Worm (Caenorhabditis elegans) whole organism, L4 larva: Measurements from ENCODE around the gene T16G1.4.

Experiments
- D1046.2 ChIP-seq: fragments of 200-800 bp; sonication (Bioruptor generic); IDR thresholded peaks from 2 replicates; pipeline ENCODE4 v1.3.6; 2022; ENCODE audit warnings: missing genetic modification characterization, missing compliant biosample characterization
- F49E8.2 ChIP-seq: sonication (generic microtip); optimal IDR thresholded peaks from 2 replicates; lab custom pipeline; 2016; ENCODE audit warnings: missing compliant biosample characterization, mild to moderate bottlenecking, missing genetic modification characterization, borderline replicate concordance
- R02D3.7 ChIP-seq: fragments of 150-350 bp; sonication (generic microtip); optimal IDR thresholded peaks from 3 replicates; lab custom pipeline; 2014; ENCODE audit warnings: missing biosample characterization, missing genetic modification characterization
- T20F7.1 ChIP-seq: fragments of 200-800 bp; sonication (Bioruptor generic); optimal IDR thresholded peaks from 2 replicates; lab custom pipeline; 2018; ENCODE audit warnings: mild to moderate bottlenecking, missing genetic modification characterization, missing compliant biosample characterization
- Y105C5A.15 ChIP-seq: fragments of 200-800 bp; sonication (Bioruptor generic); IDR thresholded peaks from 2 replicates; pipeline ENCODE4 v1.3.6; 2022; ENCODE audit warnings: missing genetic modification characterization, missing compliant biosample characterization
- Y48G9A.11 ChIP-seq: fragments of 200-800 bp; sonication (Bioruptor generic); IDR thresholded peaks from 2 replicates; pipeline ENCODE4 v1.3.6; 2022; ENCODE audit warnings: missing genetic modification reagents, missing genetic modification characterization, missing compliant biosample characterization
- Y5F2A.4 ChIP-seq: fragments of 200-800 bp; sonication (Bioruptor generic); optimal IDR thresholded peaks from 2 replicates; lab custom pipeline; 2018; ENCODE audit warnings: mild to moderate bottlenecking, missing genetic modification characterization, missing compliant biosample characterization
- Y75B8A.6 ChIP-seq: fragments of 200-800 bp; sonication (Bioruptor generic); IDR thresholded peaks from 2 replicates; pipeline ENCODE4 v1.3.6; 2022; ENCODE audit warnings: missing genetic modification reagents, missing genetic modification characterization, missing compliant biosample characterization
- ZK546.5 ChIP-seq, 2 experiments: sonication (generic microtip); optimal IDR thresholded peaks; 2 replicates each; lab custom pipeline; 2017; ENCODE audit warnings: missing biosample characterization in 2 of 2, missing genetic modification characterization in 2 of 2
- ama-1 ChIP-seq: fragments of 150-350 bp; optimal IDR thresholded peaks from 2 replicates; lab custom pipeline; 2014; ENCODE audit warnings: inconsistent platforms, mixed read lengths
- arid-1 ChIP-seq: fragments of 200-800 bp; sonication (Bioruptor generic); conservative IDR thresholded peaks from 2 replicates; pipeline ENCODE4 v1.3.6; 2022; ENCODE audit warnings: missing genetic modification reagents, missing genetic modification characterization, missing compliant biosample characterization
- attf-4 ChIP-seq: sonication (generic microtip); optimal IDR thresholded peaks from 3 replicates; lab custom pipeline; 2017; ENCODE audit warnings: missing biosample characterization, missing genetic modification characterization
- ceh-32 ChIP-seq: sonication (generic microtip); optimal IDR thresholded peaks from 2 replicates; lab custom pipeline; 2016; ENCODE audit warnings: mild to moderate bottlenecking, missing genetic modification characterization, missing compliant biosample characterization; ENCODE audit not compliant: poor library complexity
- ceh-44 ChIP-seq: fragments of 200-800 bp; sonication (Bioruptor generic); IDR thresholded peaks from 2 replicates; pipeline ENCODE4 v1.3.6; 2022; ENCODE audit warnings: missing genetic modification reagents, missing genetic modification characterization, missing compliant biosample characterization
- ceh-82 ChIP-seq: sonication (generic microtip); optimal IDR thresholded peaks from 2 replicates; lab custom pipeline; 2017; ENCODE audit warnings: missing biosample characterization, missing genetic modification characterization
- ctbp-1 ChIP-seq: fragments of 200-800 bp; sonication (Bioruptor generic); IDR thresholded peaks from 2 replicates; pipeline ENCODE4 v1.3.6; 2022; ENCODE audit warnings: missing genetic modification reagents, missing genetic modification characterization, missing compliant biosample characterization
- daf-12 ChIP-seq: fragments of 150-350 bp; optimal IDR thresholded peaks from 2 replicates; lab custom pipeline; 2014; ENCODE audit warnings: missing biosample characterization, missing genetic modification reagents, missing genetic modification characterization
- daf-19 ChIP-seq: fragments of 200-800 bp; sonication (Bioruptor generic); conservative IDR thresholded peaks from 2 replicates; pipeline ENCODE4 v1.3.6; 2022; ENCODE audit warnings: missing genetic modification characterization, missing compliant biosample characterization
- dmd-9 ChIP-seq: fragments of 200-800 bp; sonication (Bioruptor generic); IDR thresholded peaks from 2 replicates; pipeline ENCODE4 v1.3.6; 2022; ENCODE audit warnings: missing genetic modification reagents, missing genetic modification characterization, missing compliant biosample characterization
- dpl-1 ChIP-seq: fragments of 150-350 bp; optimal IDR thresholded peaks from 2 replicates; lab custom pipeline; 2014; ENCODE audit warnings: missing biosample characterization, missing genetic modification reagents, missing genetic modification characterization
- fos-1 ChIP-seq: fragments of 150-350 bp; optimal IDR thresholded peaks from 2 replicates; lab custom pipeline; 2014; ENCODE audit warnings: missing biosample characterization, missing genetic modification characterization
- hif-1 ChIP-seq, 2 experiments: sonication (generic microtip); optimal IDR thresholded peaks; 2 replicates each; lab custom pipeline; 2016 to 2017; ENCODE audit warnings: missing compliant biosample characterization in 2 of 2, missing genetic modification characterization in 2 of 2, missing genetic modification reagents in 2 of 2, missing genotype in 2 of 2, mild to moderate bottlenecking in 1 of 2
- hlh-30 ChIP-seq: sonication (generic microtip); optimal IDR thresholded peaks from 2 replicates; lab custom pipeline; 2017; ENCODE audit warnings: antibody characterized with exemption, mild to moderate bottlenecking, missing genetic modification characterization, missing compliant biosample characterization; ENCODE audit not compliant: insufficient read depth
- jun-1 ChIP-seq: fragments of 150-350 bp; optimal IDR thresholded peaks from 2 replicates; lab custom pipeline; 2014; ENCODE audit warnings: missing biosample characterization, missing genetic modification reagents, missing genetic modification characterization
- lim-7 ChIP-seq: fragments of 200-800 bp; sonication (Bioruptor generic); IDR thresholded peaks from 2 replicates; pipeline ENCODE4 v1.3.6; 2022; ENCODE audit warnings: missing genetic modification characterization, missing compliant biosample characterization
- lin-29 ChIP-seq: fragments of 200-800 bp; sonication (Bioruptor generic); IDR thresholded peaks from 2 replicates; pipeline ENCODE4 v1.3.6; 2022; ENCODE audit warnings: missing genetic modification reagents, missing genetic modification characterization, missing compliant biosample characterization
- lin-38 ChIP-seq: fragments of 200-800 bp; sonication (Bioruptor generic); IDR thresholded peaks from 2 replicates; pipeline ENCODE4 v1.3.6; 2022; ENCODE audit warnings: missing genetic modification reagents, missing genetic modification characterization, missing compliant biosample characterization
- lir-3 ChIP-seq: sonication (generic microtip); optimal IDR thresholded peaks from 2 replicates; lab custom pipeline; 2016; ENCODE audit warnings: mild to moderate bottlenecking, missing genetic modification characterization, missing compliant biosample characterization
- lsy-2 ChIP-seq, 2 experiments: fragments of 150-350 bp in 1 of 2; sonication (generic microtip) in 1 of 2; optimal IDR thresholded peaks; 2 replicates each; lab custom pipeline; 2014 to 2017; ENCODE audit warnings: missing biosample characterization in 2 of 2, missing genetic modification characterization in 2 of 2
- mdt-29 ChIP-seq: fragments of 200-800 bp; sonication (Bioruptor generic); IDR thresholded peaks from 2 replicates; pipeline ENCODE4 v1.3.6; 2022; ENCODE audit warnings: missing genetic modification reagents, missing genetic modification characterization, missing compliant biosample characterization
- nhr-11 ChIP-seq: fragments of 150-350 bp; optimal IDR thresholded peaks from 2 replicates; lab custom pipeline; 2014; ENCODE audit warnings: missing biosample characterization, missing genetic modification characterization
- nhr-111 ChIP-seq: fragments of 200-800 bp; sonication (Bioruptor generic); optimal IDR thresholded peaks from 2 replicates; lab custom pipeline; 2018; ENCODE audit warnings: mild to moderate bottlenecking, missing genetic modification characterization, missing compliant biosample characterization
- nhr-237 ChIP-seq: sonication (generic microtip); optimal IDR thresholded peaks from 2 replicates; lab custom pipeline; 2017; ENCODE audit warnings: missing biosample characterization, missing genetic modification characterization
- nhr-25 ChIP-seq: sonication (generic microtip); optimal IDR thresholded peaks from 2 replicates; lab custom pipeline; 2017; ENCODE audit warnings: missing genetic modification characterization, mild to moderate bottlenecking, missing compliant biosample characterization, antibody characterized with exemption, moderate library complexity, borderline replicate concordance; ENCODE audit not compliant: insufficient read depth
- nhr-41 ChIP-seq: fragments of 200-800 bp; sonication (Bioruptor generic); IDR thresholded peaks from 2 replicates; pipeline ENCODE4 v1.3.6; 2022; ENCODE audit warnings: missing genetic modification reagents, missing genetic modification characterization, missing compliant biosample characterization
- nhr-42 ChIP-seq: fragments of 200-800 bp; sonication (Bioruptor generic); IDR thresholded peaks from 2 replicates; pipeline ENCODE4 v1.3.6; 2022; ENCODE audit warnings: missing genetic modification characterization, missing compliant biosample characterization
- nhr-6 ChIP-seq: fragments of 150-350 bp; optimal IDR thresholded peaks from 2 replicates; lab custom pipeline; 2014; ENCODE audit warnings: missing biosample characterization, missing genetic modification characterization
- nhr-77 ChIP-seq: fragments of 150-350 bp; optimal IDR thresholded peaks from 2 replicates; lab custom pipeline; 2014; ENCODE audit warnings: missing biosample characterization, missing genetic modification characterization
- pha-4 ChIP-seq, 2 experiments: fragments of 150-350 bp in 1 of 2; fragments of 200-800 bp in 1 of 2; sonication (Bioruptor generic) in 1 of 2; IDR thresholded peaks in 1 of 2; optimal IDR thresholded peaks in 1 of 2; 2 replicates each; pipeline versions ENCODE4 v1.3.6 to Lab custom; 2014 to 2022; ENCODE audit warnings: missing genetic modification characterization in 2 of 2, missing genetic modification reagents in 2 of 2, missing biosample characterization in 1 of 2, missing compliant biosample characterization in 1 of 2
- php-3 ChIP-seq: fragments of 200-800 bp; sonication (Bioruptor generic); IDR thresholded peaks from 2 replicates; pipeline ENCODE4 v1.3.6; 2022; ENCODE audit warnings: missing genetic modification reagents, missing genetic modification characterization, missing compliant biosample characterization
- set-16 ChIP-seq: fragments of 200-800 bp; sonication (Bioruptor generic); IDR thresholded peaks from 2 replicates; pipeline ENCODE4 v1.3.6; 2022; ENCODE audit warnings: missing genetic modification reagents, missing genetic modification characterization, missing compliant biosample characterization
- snpc-4 ChIP-seq: fragments of 150-350 bp; optimal IDR thresholded peaks from 2 replicates; lab custom pipeline; 2014; ENCODE audit warnings: missing biosample characterization, missing genetic modification characterization
- spr-1 ChIP-seq: sonication (generic microtip); optimal IDR thresholded peaks from 2 replicates; lab custom pipeline; 2016; ENCODE audit warnings: mild to moderate bottlenecking, missing genetic modification characterization, missing compliant biosample characterization
- spr-3 ChIP-seq: fragments of 200-800 bp; sonication (Bioruptor generic); optimal IDR thresholded peaks from 2 replicates; lab custom pipeline; 2018; ENCODE audit warnings: mild to moderate bottlenecking, missing genetic modification characterization, missing compliant biosample characterization
- unc-130 ChIP-seq: sonication (generic microtip); optimal IDR thresholded peaks from 2 replicates; lab custom pipeline; 2016; ENCODE audit warnings: missing genetic modification reagents, missing genetic modification characterization, missing compliant biosample characterization
- unc-39 ChIP-seq: sonication (generic microtip); optimal IDR thresholded peaks from 2 replicates; lab custom pipeline; 2017; ENCODE audit warnings: missing biosample characterization, missing genetic modification characterization
- unc-62 ChIP-seq, 3 experiments: fragments of 150-350 bp in 1 of 3; sonication (generic microtip); optimal IDR thresholded peaks in 2 of 3; peaks in 1 of 3; 1 replicate in 1 of 3; 2 replicates in 2 of 3; lab custom pipeline; 2014 to 2017; ENCODE audit warnings: missing biosample characterization in 3 of 3, missing genetic modification characterization in 3 of 3, missing genetic modification reagents in 3 of 3, missing genotype in 1 of 3
- vab-7 ChIP-seq: fragments of 200-800 bp; sonication (Bioruptor generic); IDR thresholded peaks from 2 replicates; pipeline ENCODE4 v1.3.6; 2022; ENCODE audit warnings: missing genetic modification reagents, missing genetic modification characterization, missing compliant biosample characterization
- zag-1 ChIP-seq: fragments of 150-350 bp; optimal IDR thresholded peaks from 2 replicates; lab custom pipeline; 2014; ENCODE audit warnings: missing biosample characterization, missing genetic modification characterization
- zip-11 ChIP-seq: fragments of 200-800 bp; sonication (Bioruptor generic); IDR thresholded peaks from 2 replicates; pipeline ENCODE4 v1.3.6; 2022; ENCODE audit warnings: missing genetic modification characterization, missing compliant biosample characterization
- zip-2 ChIP-seq: fragments of 150-350 bp; optimal IDR thresholded peaks from 2 replicates; lab custom pipeline; 2014; ENCODE audit warnings: missing biosample characterization, missing genetic modification characterization

Gene T16G1.4

DNA sequence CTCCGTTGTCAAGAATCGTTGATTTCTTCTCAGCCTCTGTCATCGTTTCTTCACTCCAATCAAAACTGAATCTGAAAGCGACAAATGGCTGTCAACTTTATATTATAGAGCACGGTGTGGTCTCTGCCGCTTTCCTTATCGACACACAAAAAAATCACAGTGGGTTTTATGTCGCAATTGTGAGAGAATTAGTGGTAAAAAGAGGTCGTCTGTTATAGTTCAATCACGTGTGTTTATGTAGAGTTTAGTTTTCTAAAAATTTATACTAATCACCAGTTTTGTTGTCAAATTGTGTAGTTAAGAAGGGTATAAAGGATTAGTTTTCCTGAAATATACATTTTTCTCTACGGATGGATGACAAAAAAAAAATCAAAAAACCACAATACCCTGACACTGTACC lies 6.7 kb downstream of the T16G1.4 start, which contains the start of gene T16G1.7 (continued):
- TF ChIP-seq dmd-9: no peak
- no peak for TF ChIP-seq daf-12 (tag; lab: Kevin White, UChicago)
- TF ChIP-seq hlh-30 (tag; lab: Kevin White, UChicago): peak; percentile 15
- TF ChIP-seq Y48G9A.11 (GFP tag; lab: Robert Waterston, UW): no peak
- peak in 1 of 2 experiments; percentile 26 for TF ChIP-seq unc-62 (GFP tag; optimal IDR thresholded peaks at IDR 0.05 in 1 of 2; lab: Kevin White, UChicago)
- no peak for TF ChIP-seq unc-62 (tag; optimal IDR thresholded peaks at IDR 0.05; lab: Kevin White, UChicago)
- TF ChIP-seq spr-3 (GFP tag; lab: Kevin White, UChicago): no peak
- no peak for TF ChIP-seq daf-19 (GFP tag; lab: Robert Waterston, UW)
- no peak for TF ChIP-seq zip-11
- TF ChIP-seq D1046.2: no peak
- TF ChIP-seq pha-4 (GFP tag; IDR thresholded peaks at IDR 0.05; lab: Robert Waterston, UW): no peak
- no peak for TF ChIP-seq pha-4 (tag; optimal IDR thresholded peaks at IDR 0.05; lab: Kevin White, UChicago)
- TF ChIP-seq hif-1 (tag; optimal IDR thresholded peaks at IDR 0.05; lab: Kevin White, UChicago): no peak
- no peak for TF ChIP-seq ceh-44 (GFP tag; lab: Robert Waterston, UW)
- no peak for TF ChIP-seq nhr-11 (tag; lab: Kevin White, UChicago)
- TF ChIP-seq zip-2: no peak
- no peak for TF ChIP-seq attf-4 (tag; lab: Kevin White, UChicago)
- no peak for TF ChIP-seq Y75B8A.6 (GFP tag; lab: Robert Waterston, UW)
- TF ChIP-seq jun-1 (tag; lab: Kevin White, UChicago): no peak
- no peak for TF ChIP-seq ceh-82 (tag; lab: Kevin White, UChicago)
- TF ChIP-seq lin-38 (GFP tag; lab: Robert Waterston, UW): no peak
- TF ChIP-seq mdt-29 (GFP tag; lab: Robert Waterston, UW): no peak
- no peak for TF ChIP-seq snpc-4 (tag; lab: Kevin White, UChicago)
- no peak for TF ChIP-seq lin-29 (GFP tag; lab: Robert Waterston, UW)
- no peak for TF ChIP-seq nhr-25 (tag; lab: Kevin White, UChicago)
- TF ChIP-seq unc-130 (GFP tag; lab: Kevin White, UChicago): no peak
- no peak for TF ChIP-seq ama-1
- peak; percentile 13 for TF ChIP-seq T20F7.1 (GFP tag; lab: Kevin White, UChicago)
- TF ChIP-seq dpl-1: no peak
- no peak for TF ChIP-seq set-16
- TF ChIP-seq fos-1 (tag; lab: Kevin White, UChicago): no peak
- TF ChIP-seq lim-7: no peak
- TF ChIP-seq ctbp-1 (GFP tag; lab: Robert Waterston, UW): no peak
- TF ChIP-seq vab-7 (GFP tag; lab: Robert Waterston, UW): no peak
- TF ChIP-seq unc-39 (tag; lab: Kevin White, UChicago): no peak
- no peak for TF ChIP-seq nhr-6 (tag; lab: Kevin White, UChicago)
- no peak for TF ChIP-seq zag-1 (tag; lab: Kevin White, UChicago)
- no peak for TF ChIP-seq F49E8.2 (tag; lab: Kevin White, UChicago)
- TF ChIP-seq R02D3.7 (tag; lab: Kevin White, UChicago): no peak
- TF ChIP-seq lir-3 (tag; lab: Kevin White, UChicago): no peak
- peak; percentile 54; the same call in 1 of the 2 replicates for TF ChIP-seq nhr-41 (GFP tag; lab: Robert Waterston, UW)
- TF ChIP-seq Y105C5A.15 (GFP tag; lab: Robert Waterston, UW): no peak
- TF ChIP-seq php-3: peak; percentile 68; the same call in 1 of the 2 replicates
- TF ChIP-seq Y5F2A.4 (GFP tag; lab: Kevin White, UChicago): no peak
- no peak for TF ChIP-seq arid-1 (GFP tag; lab: Robert Waterston, UW)
- TF ChIP-seq lsy-2 (tag; optimal IDR thresholded peaks at IDR 0.05; lab: Kevin White, UChicago): no peak
- TF ChIP-seq nhr-237 (tag; lab: Kevin White, UChicago): no peak
- TF ChIP-seq spr-1 (tag; lab: Kevin White, UChicago): no peak
- peak; percentile 68 for TF ChIP-seq nhr-77 (tag; lab: Kevin White, UChicago)
- no peak for TF ChIP-seq nhr-111 (GFP tag; lab: Kevin White, UChicago)
- no peak for TF ChIP-seq ceh-32 (tag; lab: Kevin White, UChicago)
- no peak for TF ChIP-seq nhr-42 (GFP tag; lab: Robert Waterston, UW)
- TF ChIP-seq ZK546.5 (tag; optimal IDR thresholded peaks at IDR 0.05; lab: Kevin White, UChicago): no peak
